Worm (Caenorhabditis elegans) whole organism, L2 larva: ENCODE results near the gene F13D11.4.

Source experiments
- C34F6.9 ChIP-seq: fragments of 150-350 bp; optimal IDR thresholded peaks from 2 replicates; lab custom pipeline; 2014; ENCODE audit warnings: missing biosample characterization, missing genetic modification characterization
- F13H6.1 ChIP-seq: sonication (generic microtip); optimal IDR thresholded peaks from 2 replicates; lab custom pipeline; 2016; ENCODE audit warnings: missing genetic modification characterization, missing compliant biosample characterization
- R02D3.7 ChIP-seq: fragments of 150-350 bp; optimal IDR thresholded peaks from 2 replicates; lab custom pipeline; 2014; ENCODE audit warnings: missing biosample characterization, missing genetic modification characterization
- Y55F3AM.14 ChIP-seq: fragments of 200-800 bp; sonication (Bioruptor generic); optimal IDR thresholded peaks from 2 replicates; lab custom pipeline; 2018; ENCODE audit warnings: mild to moderate bottlenecking, missing genetic modification characterization, missing compliant biosample characterization
- ZK546.5 ChIP-seq: sonication (generic microtip); optimal IDR thresholded peaks from 2 replicates; lab custom pipeline; 2017; ENCODE audit warnings: missing biosample characterization, missing genetic modification characterization
- alr-1 ChIP-seq: fragments of 150-350 bp; optimal IDR thresholded peaks from 2 replicates; lab custom pipeline; 2014; ENCODE audit warnings: missing biosample characterization, missing genetic modification characterization
- aly-2 ChIP-seq: fragments of 150-350 bp; optimal IDR thresholded peaks from 2 replicates; lab custom pipeline; 2014; ENCODE audit warnings: missing biosample characterization, missing genetic modification characterization
- blmp-1 ChIP-seq: sonication (generic microtip); optimal IDR thresholded peaks from 2 replicates; lab custom pipeline; 2017; ENCODE audit warnings: missing genetic modification characterization, mild to moderate bottlenecking, missing compliant biosample characterization, antibody characterized with exemption, moderate library complexity; ENCODE audit not compliant: insufficient read depth
- ceh-16 ChIP-seq: fragments of 150-350 bp; optimal IDR thresholded peaks from 2 replicates; lab custom pipeline; 2014; ENCODE audit warnings: missing biosample characterization, missing genetic modification characterization
- ceh-82 ChIP-seq: fragments of 150-350 bp; optimal IDR thresholded peaks from 2 replicates; lab custom pipeline; 2014; ENCODE audit warnings: missing biosample characterization, missing genetic modification characterization
- crh-2 ChIP-seq: sonication (generic microtip); optimal IDR thresholded peaks from 2 replicates; lab custom pipeline; 2017; ENCODE audit warnings: missing biosample characterization, missing genetic modification characterization
- dmd-4 ChIP-seq: sonication (generic microtip); optimal IDR thresholded peaks from 2 replicates; lab custom pipeline; 2017; ENCODE audit warnings: missing biosample characterization, missing genetic modification characterization
- egl-27 ChIP-seq: sonication (generic microtip); optimal IDR thresholded peaks from 3 replicates; lab custom pipeline; 2017; ENCODE audit warnings: missing biosample characterization, missing genetic modification reagents, missing genetic modification characterization
- elt-1 ChIP-seq: fragments of 150-350 bp; optimal IDR thresholded peaks from 2 replicates; lab custom pipeline; 2014; ENCODE audit warnings: missing biosample characterization, missing genetic modification characterization
- elt-3 ChIP-seq: sonication (generic microtip); optimal IDR thresholded peaks from 2 replicates; lab custom pipeline; 2017; ENCODE audit warnings: missing biosample characterization, missing genetic modification characterization
- fos-1 ChIP-seq: fragments of 150-350 bp; optimal IDR thresholded peaks from 2 replicates; lab custom pipeline; 2014; ENCODE audit warnings: missing biosample characterization, missing genetic modification characterization
- gmeb-1 ChIP-seq: fragments of 150-350 bp; optimal IDR thresholded peaks from 2 replicates; lab custom pipeline; 2014; ENCODE audit warnings: missing biosample characterization, missing genetic modification characterization
- lin-11 ChIP-seq: fragments of 150-350 bp; sonication (generic microtip); optimal IDR thresholded peaks from 2 replicates; lab custom pipeline; 2014; ENCODE audit warnings: missing biosample characterization, missing genetic modification characterization, inconsistent platforms, mixed read lengths
- lin-13 ChIP-seq: fragments of 150-350 bp; optimal IDR thresholded peaks from 2 replicates; lab custom pipeline; 2014; ENCODE audit warnings: missing biosample characterization, missing genetic modification reagents, missing genetic modification characterization
- lin-39 ChIP-seq: fragments of 150-350 bp; optimal IDR thresholded peaks from 2 replicates; lab custom pipeline; 2014; ENCODE audit warnings: missing biosample characterization, missing genetic modification reagents, missing genetic modification characterization
- lsy-2 ChIP-seq, 2 experiments: fragments of 150-350 bp in 1 of 2; sonication (generic microtip) in 1 of 2; optimal IDR thresholded peaks; 2 replicates each; lab custom pipeline; 2014 to 2017; ENCODE audit warnings: missing biosample characterization in 2 of 2, missing genetic modification characterization in 2 of 2
- mab-5 ChIP-seq: fragments of 150-350 bp; optimal IDR thresholded peaks from 2 replicates; lab custom pipeline; 2014; ENCODE audit warnings: missing biosample characterization, missing genetic modification characterization
- mbf-1 ChIP-seq: sonication (generic microtip); optimal IDR thresholded peaks from 2 replicates; lab custom pipeline; 2017; ENCODE audit warnings: missing biosample characterization, missing genetic modification characterization
- mdl-1 ChIP-seq, 2 experiments: fragments of 150-350 bp in 1 of 2; sonication (generic microtip) in 1 of 2; optimal IDR thresholded peaks; 2 replicates each; lab custom pipeline; 2017; ENCODE audit warnings: missing biosample characterization in 2 of 2, missing genetic modification characterization in 2 of 2
- nhr-10 ChIP-seq: sonication (generic microtip); optimal IDR thresholded peaks from 2 replicates; lab custom pipeline; 2017; ENCODE audit warnings: missing biosample characterization, missing genetic modification characterization
- nhr-11 ChIP-seq: fragments of 150-350 bp; optimal IDR thresholded peaks from 2 replicates; lab custom pipeline; 2014; ENCODE audit warnings: missing biosample characterization, missing genetic modification characterization
- nhr-12 ChIP-seq: fragments of 150-350 bp; optimal IDR thresholded peaks from 2 replicates; lab custom pipeline; 2014; ENCODE audit warnings: missing biosample characterization, missing genetic modification characterization
- nhr-129 ChIP-seq: fragments of 150-350 bp; optimal IDR thresholded peaks from 2 replicates; lab custom pipeline; 2014; ENCODE audit warnings: missing biosample characterization, missing genetic modification characterization
- nhr-21 ChIP-seq: fragments of 150-350 bp; optimal IDR thresholded peaks from 2 replicates; lab custom pipeline; 2014; ENCODE audit warnings: missing biosample characterization, missing genetic modification characterization
- nhr-23 ChIP-seq: fragments of 150-350 bp; optimal IDR thresholded peaks from 2 replicates; lab custom pipeline; 2014; ENCODE audit warnings: missing biosample characterization, missing genetic modification reagents, missing genetic modification characterization
- nhr-237 ChIP-seq: fragments of 150-350 bp; optimal IDR thresholded peaks from 2 replicates; lab custom pipeline; 2014; ENCODE audit warnings: missing biosample characterization, missing genetic modification characterization
- nhr-77 ChIP-seq: fragments of 150-350 bp; optimal IDR thresholded peaks from 2 replicates; lab custom pipeline; 2014; ENCODE audit warnings: missing biosample characterization, missing genetic modification characterization
- peb-1 ChIP-seq: fragments of 150-350 bp; optimal IDR thresholded peaks from 2 replicates; lab custom pipeline; 2014; ENCODE audit warnings: missing biosample characterization, missing genetic modification characterization
- sem-4 ChIP-seq: fragments of 150-350 bp; optimal IDR thresholded peaks from 2 replicates; lab custom pipeline; 2014; ENCODE audit warnings: missing biosample characterization, missing genetic modification reagents, missing genetic modification characterization
- skn-1 ChIP-seq: sonication (generic microtip); optimal IDR thresholded peaks from 2 replicates; lab custom pipeline; 2017; ENCODE audit warnings: missing biosample characterization, missing genetic modification characterization
- sma-3 ChIP-seq: sonication (generic microtip); optimal IDR thresholded peaks from 2 replicates; lab custom pipeline; 2016; ENCODE audit warnings: missing genetic modification reagents, missing genetic modification characterization, missing compliant biosample characterization
- sma-9 ChIP-seq, 2 experiments: fragments of 150-350 bp in 1 of 2; sonication (generic microtip) in 1 of 2; optimal IDR thresholded peaks; 2 replicates each; lab custom pipeline; 2014 to 2016; ENCODE audit warnings: missing genetic modification characterization in 2 of 2, mild to moderate bottlenecking in 1 of 2, missing biosample characterization in 1 of 2, missing compliant biosample characterization in 1 of 2, missing genetic modification reagents in 1 of 2, moderate library complexity in 1 of 2
- snpc-4 ChIP-seq: fragments of 150-350 bp; optimal IDR thresholded peaks from 2 replicates; lab custom pipeline; 2014; ENCODE audit warnings: missing biosample characterization, missing genetic modification characterization
- unc-39 ChIP-seq: fragments of 150-350 bp; optimal IDR thresholded peaks from 2 replicates; lab custom pipeline; 2014; ENCODE audit warnings: missing biosample characterization, missing genetic modification characterization
- unc-55 ChIP-seq: fragments of 150-350 bp; sonication (generic microtip); optimal IDR thresholded peaks from 3 replicates; lab custom pipeline; 2014; ENCODE audit warnings: missing biosample characterization, missing genetic modification reagents, missing genetic modification characterization
- unc-62 ChIP-seq: fragments of 150-350 bp; optimal IDR thresholded peaks from 2 replicates; lab custom pipeline; 2014; ENCODE audit warnings: missing biosample characterization, missing genetic modification reagents, missing genetic modification characterization
- zag-1 ChIP-seq: fragments of 150-350 bp; optimal IDR thresholded peaks from 2 replicates; lab custom pipeline; 2014; ENCODE audit warnings: missing biosample characterization, missing genetic modification characterization
- ztf-11 ChIP-seq: sonication (generic microtip); optimal IDR thresholded peaks from 2 replicates; lab custom pipeline; 2017; ENCODE audit warnings: missing biosample characterization, missing genetic modification characterization
- ztf-4 ChIP-seq: fragments of 150-350 bp; optimal IDR thresholded peaks from 2 replicates; lab custom pipeline; 2014; ENCODE audit warnings: missing biosample characterization, missing genetic modification characterization

The F13D11.4 gene

DNA sequence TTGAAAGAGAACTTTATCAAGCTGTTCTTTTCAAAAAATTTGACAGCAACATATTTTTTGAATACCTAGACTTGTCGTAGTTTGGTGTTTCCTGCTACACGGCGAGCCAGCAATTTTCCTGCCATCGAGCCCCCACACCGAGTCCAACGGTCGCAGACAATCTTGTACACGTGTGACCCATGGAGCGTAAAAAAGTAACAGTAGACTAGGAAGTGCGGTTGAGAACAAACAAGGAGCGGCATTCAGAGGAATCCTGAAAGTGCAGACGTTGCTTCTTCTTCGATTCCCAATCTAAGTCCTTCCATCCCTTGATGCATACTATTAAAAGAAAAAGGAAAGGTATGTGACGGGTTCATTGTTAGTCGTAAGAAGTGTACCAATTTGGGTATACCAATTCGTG lies 43.7 kb downstream of the F13D11.4 start, which contains the start of gene twnk-1:
TSS of gene twnk-1 (plus strand) at position 301 of the 400 bp plus-strand sequence.
- TF ChIP-seq nhr-11 (tag; lab: Kevin White, UChicago) (no peak), nhr-237 (no peak), ztf-11 (no peak), lin-39 (tag; lab: Kevin White, UChicago) (no peak), ZK546.5 (no peak), lin-11 (tag; lab: Kevin White, UChicago) (no peak), mbf-1 (no peak), nhr-23 (tag; lab: Kevin White, UChicago) (no peak), gmeb-1 (tag; lab: Kevin White, UChicago) (no peak)

DNA sequence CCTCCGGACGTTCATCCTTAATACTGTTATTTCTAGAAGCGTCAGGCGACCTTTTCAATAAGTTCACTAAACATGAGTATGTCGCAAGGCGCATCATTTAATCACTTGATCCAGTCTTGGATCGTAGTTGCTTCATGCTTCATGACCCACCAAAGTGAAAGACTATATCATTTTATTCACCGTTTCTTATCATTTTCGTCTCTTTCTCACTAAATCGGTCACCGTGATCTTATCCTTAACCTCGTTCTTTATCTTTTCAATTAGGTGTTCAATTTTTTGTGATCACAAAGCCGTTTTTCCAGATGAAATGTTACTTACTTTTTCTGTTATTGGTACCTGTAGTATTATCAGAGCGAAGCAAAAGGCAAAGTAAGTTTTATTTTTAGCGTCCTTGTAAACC lies 46.7 kb downstream of the F13D11.4 start, which contains the start of gene F46G11.2:
TSS of gene F46G11.2 (plus strand) at position 301 of the 400 bp plus-strand sequence.
- TF ChIP-seq nhr-129 (tag; lab: Kevin White, UChicago) (no peak), unc-39 (tag; lab: Kevin White, UChicago) (no peak), lsy-2 (tag; optimal IDR thresholded peaks at IDR 0.05; lab: Kevin White, UChicago) (no peak), nhr-21 (tag; lab: Kevin White, UChicago) (peak; percentile 61), mbf-1 (no peak), ceh-82 (tag; lab: Kevin White, UChicago) (no peak), ztf-11 (no peak)

DNA sequence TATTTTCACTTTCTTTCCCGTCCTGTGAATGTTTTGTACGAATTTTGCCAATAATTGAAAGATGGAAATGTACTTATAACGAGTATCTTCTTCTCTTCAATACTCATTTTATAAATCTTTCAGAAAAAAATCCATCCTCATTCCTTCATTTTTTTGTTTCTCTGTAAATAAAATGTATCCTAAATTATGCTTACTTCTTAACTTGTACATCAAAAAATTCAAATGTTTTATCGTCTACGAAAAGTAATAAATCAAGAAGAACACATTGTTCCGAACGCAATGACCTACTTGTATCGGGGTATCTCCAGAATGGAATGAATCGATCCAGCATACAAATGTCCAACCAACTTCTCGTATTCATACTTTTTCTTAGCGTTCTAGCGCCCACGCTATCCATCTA lies 48.4 kb downstream of the F13D11.4 start, which contains the start of gene F46G11.6:
TSS of gene F46G11.6 (plus strand) at position 301 of the 400 bp plus-strand sequence.
- TF ChIP-seq nhr-129 (tag; lab: Kevin White, UChicago) (no peak), aly-2 (tag; lab: Kevin White, UChicago) (no peak), elt-3 (tag; lab: Kevin White, UChicago) (no peak), lin-39 (tag; lab: Kevin White, UChicago) (no peak), mbf-1 (no peak), nhr-10 (tag; lab: Kevin White, UChicago) (no peak), egl-27 (tag; lab: Kevin White, UChicago) (no peak), nhr-77 (tag; lab: Kevin White, UChicago) (no peak), peb-1 (no peak), alr-1 (tag; lab: Kevin White, UChicago) (no peak), sma-3 (GFP tag; lab: Kevin White, UChicago) (no peak), lsy-2 (tag; optimal IDR thresholded peaks at IDR 0.05; lab: Kevin White, UChicago) (no peak)

DNA sequence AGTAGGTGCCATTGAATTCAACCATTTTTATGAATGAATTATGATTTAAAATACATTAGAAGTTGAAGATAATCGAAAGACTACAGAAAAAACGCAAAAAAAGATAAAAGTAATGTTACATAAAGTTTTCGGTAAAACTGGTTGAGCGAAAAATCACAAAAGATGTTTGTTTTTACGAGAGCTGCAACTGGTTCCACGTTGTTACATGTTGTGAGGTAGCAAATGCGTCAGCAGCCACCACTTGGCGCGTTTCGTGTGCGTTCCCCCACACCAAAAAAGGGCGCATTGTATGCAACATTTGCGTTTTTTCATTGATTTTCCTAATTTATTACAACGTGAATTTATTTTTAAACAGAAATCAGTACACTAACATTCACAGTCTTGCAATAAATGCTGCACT lies 52.5 kb downstream of the F13D11.4 start, which contains the start of gene gakh-1:
TSS of gene gakh-1 (plus strand) at position 347 of the 400 bp plus-strand sequence.
- TF ChIP-seq mdl-1 (tag; optimal IDR thresholded peaks at IDR 0.05; lab: Kevin White, UChicago) (no peak), dmd-4 (tag; lab: Kevin White, UChicago) (no peak), elt-1 (no peak), C34F6.9 (tag; lab: Kevin White, UChicago) (peak; percentile 71), crh-2 (tag; lab: Kevin White, UChicago) (peak; percentile 79), ztf-11 (no peak), mab-5 (tag; lab: Kevin White, UChicago) (peak; percentile 29), sma-9 (GFP tag; optimal IDR thresholded peaks at IDR 0.05; lab: Kevin White, UChicago) (peak; percentile 31), sma-9 (tag; optimal IDR thresholded peaks at IDR 0.05; lab: Kevin White, UChicago) (no peak), ceh-82 (tag; lab: Kevin White, UChicago) (no peak), elt-3 (tag; lab: Kevin White, UChicago) (no peak), lin-39 (tag; lab: Kevin White, UChicago) (no peak), ceh-16 (tag; lab: Kevin White, UChicago) (no peak), peb-1 (no peak), R02D3.7 (tag; lab: Kevin White, UChicago) (no peak), unc-39 (tag; lab: Kevin White, UChicago) (no peak), mbf-1 (no peak), nhr-12 (no peak), nhr-77 (tag; lab: Kevin White, UChicago) (no peak), ZK546.5 (no peak), lin-13 (GFP tag; lab: Kevin White, UChicago) (no peak), egl-27 (tag; lab: Kevin White, UChicago) (peak; percentile 23), F13H6.1 (tag; lab: Kevin White, UChicago) (peak; percentile 77), blmp-1 (tag; lab: Kevin White, UChicago) (no peak), nhr-129 (tag; lab: Kevin White, UChicago) (peak; percentile 48), unc-55 (GFP tag; lab: Kevin White, UChicago) (peak; percentile 57), nhr-11 (tag; lab: Kevin White, UChicago) (no peak), sma-3 (GFP tag; lab: Kevin White, UChicago) (peak; percentile 25), unc-62 (no peak), ztf-4 (tag; lab: Kevin White, UChicago) (no peak), nhr-23 (tag; lab: Kevin White, UChicago) (no peak), nhr-21 (tag; lab: Kevin White, UChicago) (peak; percentile 41), lin-11 (tag; lab: Kevin White, UChicago) (peak; percentile 3), sem-4 (tag; lab: Kevin White, UChicago) (no peak), lsy-2 (tag; optimal IDR thresholded peaks at IDR 0.05; lab: Kevin White, UChicago) (peak; percentile 44 to 77), zag-1 (tag; lab: Kevin White, UChicago) (no peak), snpc-4 (tag; lab: Kevin White, UChicago) (no peak), Y55F3AM.14 (GFP tag; lab: Kevin White, UChicago) (no peak), nhr-237 (no peak), skn-1 (tag; lab: Kevin White, UChicago) (no peak), nhr-10 (tag; lab: Kevin White, UChicago) (no peak), fos-1 (tag; lab: Kevin White, UChicago) (peak; percentile 14)
